Fruit fly (Drosophila melanogaster): ENCODE measurements around the gene CG14273.
A peak's percentile ranks its signal among the peaks of the same experiment; 100 is the strongest.

CG14273 gene

dm6 chr2L:8382646-8383045 lies 40.2 kb downstream of the CG14273 start, which contains the start of the genes CG13392 and Rcd4 (continued):
- peak; percentile 52 for TF ChIP-seq net (GFP tag; optimal IDR thresholded peaks at IDR 0.05)
- TF ChIP-seq spab (GFP tag; optimal IDR thresholded peaks at IDR 0.05), result no peak
- no peak for TF ChIP-seq Blimp-1 (GFP tag; optimal IDR thresholded peaks at IDR 0.05)
- TF ChIP-seq esn (GFP tag; optimal IDR thresholded peaks at IDR 0.05), result peak; percentile 77
- no peak for TF ChIP-seq CG15336 (GFP tag; IDR thresholded peaks at IDR 0.05)
- no peak for TF ChIP-seq fkh (GFP tag; optimal IDR thresholded peaks at IDR 0.05)
- peak; percentile 47 for TF ChIP-seq svp (GFP tag)
- TF ChIP-seq Hr4 (GFP tag; optimal IDR thresholded peaks at IDR 0.05), result peak; percentile 35
- no peak for TF ChIP-seq CG6276 (GFP tag; optimal IDR thresholded peaks at IDR 0.05)
- peak; percentile 57 for TF ChIP-seq Met (GFP tag; optimal IDR thresholded peaks at IDR 0.05)
- peak; percentile 76 for TF ChIP-seq topi (GFP tag; optimal IDR thresholded peaks at IDR 0.05)
- TF ChIP-seq Sox102F (GFP tag; optimal IDR thresholded peaks at IDR 0.05), result peak; percentile 65
- peak; percentile 80 for TF ChIP-seq CG31627 (GFP tag; optimal IDR thresholded peaks at IDR 0.05)
- no peak for TF ChIP-seq CG9139 (GFP tag; optimal IDR thresholded peaks at IDR 0.05)
- peak; percentile 80 for TF ChIP-seq achi (GFP tag; optimal IDR thresholded peaks at IDR 0.05)
- peak; percentile 78 for TF ChIP-seq Eip78C (GFP tag)
- TF ChIP-seq Eip75B (GFP tag; optimal IDR thresholded peaks at IDR 0.05), result peak; percentile 50
- TF ChIP-seq Sox15 (GFP tag; optimal IDR thresholded peaks at IDR 0.05), result no peak
- peak; percentile 30 for TF ChIP-seq dsx (GFP tag; optimal IDR thresholded peaks at IDR 0.05; ENCODE audit: poor library complexity, severe bottlenecking)
- TF ChIP-seq CG11762 (GFP tag; optimal IDR thresholded peaks at IDR 0.05; ENCODE audit: insufficient read depth), result peak; percentile 21

dm6 chr2L:8384108-8384601 lies 41.7 kb downstream of the CG14273 start, which contains the start of the genes Dad1 and CG13384:
Dad1 (minus strand) TSS chr2L:8384137.
CG13384 (plus strand) TSS chr2L:8384455.
- TF ChIP-seq CG8119 (GFP tag; IDR thresholded peaks at IDR 0.05) (peak; percentile 94), CG8319 (GFP tag; optimal IDR thresholded peaks at IDR 0.05) (peak; percentile 84), pdm3 (GFP tag; optimal IDR thresholded peaks at IDR 0.05) (peak; percentile 90), CG11294 (GFP tag; IDR thresholded peaks at IDR 0.05) (peak; percentile 94), CG10631 (GFP tag; optimal IDR thresholded peaks at IDR 0.05) (peak; percentile 91), CG9139 (GFP tag; optimal IDR thresholded peaks at IDR 0.05) (peak; percentile 78), eg (GFP tag; IDR thresholded peaks at IDR 0.05) (peak; percentile 94), CG3032 (tag; optimal IDR thresholded peaks at IDR 0.05) (peak; percentile 95), Gug (GFP tag; IDR thresholded peaks at IDR 0.05) (peak; percentile 92), CG7368 (GFP tag; optimal IDR thresholded peaks at IDR 0.05) (peak; percentile 81), CG32006 (GFP tag; optimal IDR thresholded peaks at IDR 0.05) (peak; percentile 93), Sox15 (GFP tag; optimal IDR thresholded peaks at IDR 0.05) (peak; percentile 89), Ets96B (tag; optimal IDR thresholded peaks at IDR 0.05) (peak; percentile 80), CG8632 (GFP tag; optimal IDR thresholded peaks at IDR 0.05) (peak; percentile 93), Hr39 (GFP tag; optimal IDR thresholded peaks at IDR 0.05) (peak; percentile 83), cyc (GFP tag; optimal IDR thresholded peaks at IDR 0.05) (peak; percentile 89), fd59A (GFP tag; optimal IDR thresholded peaks at IDR 0.05) (peak; percentile 78), CG4318 (GFP tag; optimal IDR thresholded peaks at IDR 0.05) (peak; percentile 86), Sox14 (GFP tag; optimal IDR thresholded peaks at IDR 0.05) (peak; percentile 91), Sox102F (GFP tag; optimal IDR thresholded peaks at IDR 0.05) (peak; percentile 86), CG6854 (GFP tag; optimal IDR thresholded peaks at IDR 0.05) (peak; percentile 78), Eip93F (GFP tag; optimal IDR thresholded peaks at IDR 0.05) (peak; percentile 83), esn (GFP tag; optimal IDR thresholded peaks at IDR 0.05) (peak; percentile 96), vri (GFP tag; optimal IDR thresholded peaks at IDR 0.05) (peak; percentile 77), svp (GFP tag) (peak; percentile 96), Hr38 (GFP tag; optimal IDR thresholded peaks at IDR 0.05) (no peak), Smox (GFP tag; optimal IDR thresholded peaks at IDR 0.05) (peak; percentile 92), Eip78C (GFP tag) (peak; percentile 98), CG16779 (tag; optimal IDR thresholded peaks at IDR 0.05) (peak; percentile 61), OdsH (GFP tag; optimal IDR thresholded peaks at IDR 0.05) (peak; percentile 95), CG1621 (tag; optimal IDR thresholded peaks at IDR 0.05) (peak; percentile 91), dac (GFP tag; optimal IDR thresholded peaks at IDR 0.05) (peak; percentile 57), CG11762 (GFP tag; optimal IDR thresholded peaks at IDR 0.05; ENCODE audit: insufficient read depth) (peak; percentile 88), achi (GFP tag; optimal IDR thresholded peaks at IDR 0.05) (peak; percentile 93), CG15336 (GFP tag; IDR thresholded peaks at IDR 0.05) (peak; percentile 90), Ets21C (GFP tag; optimal IDR thresholded peaks at IDR 0.05) (peak; percentile 79), fd85E (GFP tag; optimal IDR thresholded peaks at IDR 0.05) (peak; percentile 45), acj6 (GFP tag; optimal IDR thresholded peaks at IDR 0.05) (peak; percentile 94), CG3919 (GFP tag; optimal IDR thresholded peaks at IDR 0.05) (peak; percentile 89)

All from whole organism, prepupa.